Fruit fly (Drosophila melanogaster) whole organism, prepupa: Measurements from ENCODE around the gene CG13306.

Experiments used
- CG15336 ChIP-seq: fragments of 200-800 bp; sonication (Bioruptor generic); IDR thresholded peaks from 2 replicates; pipeline ENCODE4 v1.3.6; 2022; ENCODE audit warnings: missing biosample characterization, missing genetic modification characterization
- CG16779 ChIP-seq: fragments of 200-800 bp; sonication (Bioruptor generic); optimal IDR thresholded peaks from 3 replicates; lab custom pipeline; 2017; ENCODE audit warnings: missing biosample characterization, mild to moderate bottlenecking, missing genetic modification characterization
- CG6792 ChIP-seq: fragments of 200-800 bp; sonication (Bioruptor generic); optimal IDR thresholded peaks from 3 replicates; lab custom pipeline; 2016; ENCODE audit warnings: missing biosample characterization, missing genetic modification characterization
- CG6808 ChIP-seq: fragments of 200-800 bp; sonication (Bioruptor generic); optimal IDR thresholded peaks from 3 replicates; lab custom pipeline; 2017; ENCODE audit warnings: missing biosample characterization, missing genetic modification characterization, mild to moderate bottlenecking, moderate library complexity, missing genetic modification reagents
- CG9139 ChIP-seq: fragments of 200-800 bp; sonication (Bioruptor generic); optimal IDR thresholded peaks from 3 replicates; lab custom pipeline; 2017; ENCODE audit warnings: missing biosample characterization, mild to moderate bottlenecking, missing genetic modification characterization
- Sox14 ChIP-seq: fragments of 200-800 bp; sonication (Bioruptor generic); optimal IDR thresholded peaks from 3 replicates; lab custom pipeline; 2016; ENCODE audit warnings: missing biosample characterization, missing genetic modification characterization

DNA sequence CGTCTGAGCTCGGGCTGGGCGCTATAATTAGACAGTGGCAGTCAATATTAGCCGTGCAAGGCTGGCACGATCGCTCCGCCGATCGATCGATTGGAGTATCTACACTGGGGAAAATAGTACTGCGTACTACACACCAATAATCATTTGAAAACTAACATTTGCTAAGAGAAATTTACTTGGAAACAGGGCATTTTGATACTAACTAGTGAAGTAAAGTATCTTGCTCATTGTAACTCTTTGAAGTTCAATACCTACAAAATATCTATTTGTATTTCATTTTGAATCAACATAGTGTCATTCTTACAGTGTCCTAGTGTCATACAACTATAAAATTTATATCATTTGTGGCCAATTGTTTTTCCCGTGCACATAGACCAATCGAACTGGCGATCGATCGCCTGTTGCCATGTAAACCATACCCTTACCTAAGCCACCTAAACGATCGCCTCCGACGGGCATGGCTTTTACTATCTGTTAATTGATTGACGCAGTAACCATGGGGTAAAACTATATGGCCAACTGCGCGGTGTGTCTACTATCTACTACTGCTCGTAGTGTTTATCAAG lies 48.8 kb downstream of the CG13306 start:
- peak; percentile 43 for TF ChIP-seq CG6808 (GFP tag; lab: Kevin White, UChicago)
- TF ChIP-seq CG6792 (GFP tag; lab: Kevin White, UChicago), result peak; percentile 61
- TF ChIP-seq CG15336 (GFP tag; lab: Robert Waterston, UW), result peak; percentile 82
- TF ChIP-seq CG9139 (GFP tag; lab: Kevin White, UChicago), result no peak
- TF ChIP-seq Sox14, result peak; percentile 79
- no peak for TF ChIP-seq CG16779 (tag; lab: Kevin White, UChicago)
